Worm (Caenorhabditis elegans) whole organism, young adult: ENCODE data around the gene hpo-28.

Source experiments
- B0019.2 ChIP-seq: fragments of 200-800 bp; sonication (Bioruptor generic); conservative IDR thresholded peaks from 2 replicates; pipeline ENCODE4 v1.3.6; 2022; ENCODE audit warnings: missing genetic modification reagents, missing genetic modification characterization, missing compliant biosample characterization
- C06A6.2 ChIP-seq: fragments of 200-800 bp; sonication (Bioruptor generic); conservative IDR thresholded peaks from 2 replicates; pipeline ENCODE4 v1.3.6; 2022; ENCODE audit warnings: missing genetic modification characterization, missing compliant biosample characterization
- F22D6.2 ChIP-seq: sonication (generic microtip); optimal IDR thresholded peaks from 2 replicates; lab custom pipeline; 2016; ENCODE audit warnings: mild to moderate bottlenecking, missing genetic modification characterization, missing compliant biosample characterization
- F37B4.10 ChIP-seq: fragments of 200-800 bp; sonication (Bioruptor generic); IDR thresholded peaks from 2 replicates; pipeline ENCODE4 v1.3.6; 2022; ENCODE audit warnings: missing genetic modification characterization, missing compliant biosample characterization
- F49E8.2 ChIP-seq: sonication (generic microtip); optimal IDR thresholded peaks from 3 replicates; lab custom pipeline; 2017; ENCODE audit warnings: missing genetic modification characterization, mild to moderate bottlenecking, missing compliant biosample characterization, antibody characterized with exemption, moderate library complexity; ENCODE audit not compliant: insufficient read depth
- F52B5.7 ChIP-seq: sonication (generic microtip); optimal IDR thresholded peaks from 2 replicates; lab custom pipeline; 2016; ENCODE audit warnings: mild to moderate bottlenecking, missing genetic modification characterization, missing compliant biosample characterization
- F57C9.4 ChIP-seq: sonication (generic microtip); optimal IDR thresholded peaks from 2 replicates; lab custom pipeline; 2017; ENCODE audit warnings: mild to moderate bottlenecking, missing genetic modification characterization, missing compliant biosample characterization
- K12H6.12 ChIP-seq: fragments of 200-800 bp; sonication (Bioruptor generic); optimal IDR thresholded peaks from 2 replicates; lab custom pipeline; 2018; ENCODE audit warnings: mild to moderate bottlenecking, missing genetic modification characterization, missing compliant biosample characterization
- T26A5.8 ChIP-seq: sonication (generic microtip); optimal IDR thresholded peaks from 2 replicates; lab custom pipeline; 2016; ENCODE audit warnings: missing genetic modification characterization, missing compliant biosample characterization
- Y67H2A.10 ChIP-seq: fragments of 200-800 bp; sonication (Bioruptor generic); conservative IDR thresholded peaks from 2 replicates; pipeline ENCODE4 v1.3.6; 2022; ENCODE audit warnings: missing genetic modification reagents, missing genetic modification characterization, missing compliant biosample characterization
- Y79H2A.3 ChIP-seq: fragments of 200-800 bp; sonication (Bioruptor generic); conservative IDR thresholded peaks from 2 replicates; pipeline ENCODE4 v1.3.6; 2022; ENCODE audit warnings: missing genetic modification reagents, missing genetic modification characterization, missing compliant biosample characterization
- ama-1 ChIP-seq, 3 experiments: fragments of 150-350 bp in 1 of 3; sonication (generic microtip) in 2 of 3; optimal IDR thresholded peaks; 2 replicates each; lab custom pipeline; 2014 to 2018; ENCODE audit warnings: missing biosample characterization in 2 of 3, missing genetic modification characterization in 2 of 3, missing genetic modification reagents in 2 of 3
- aptf-2 ChIP-seq: fragments of 200-800 bp; sonication (Bioruptor generic); conservative IDR thresholded peaks from 2 replicates; pipeline ENCODE4 v1.3.6; 2022; ENCODE audit warnings: missing genetic modification reagents, missing genetic modification characterization, missing compliant biosample characterization
- aptf-3 ChIP-seq: fragments of 200-800 bp; sonication (Bioruptor generic); IDR thresholded peaks from 2 replicates; pipeline ENCODE4 v1.3.6; 2022; ENCODE audit warnings: missing genetic modification characterization, missing compliant biosample characterization
- athp-1 ChIP-seq: sonication (generic microtip); optimal IDR thresholded peaks from 2 replicates; lab custom pipeline; 2017; ENCODE audit warnings: mild to moderate bottlenecking, missing genetic modification characterization, missing compliant biosample characterization
- attf-6 ChIP-seq: fragments of 200-800 bp; sonication (Bioruptor generic); IDR thresholded peaks from 2 replicates; pipeline ENCODE4 v1.3.6; 2022; ENCODE audit warnings: missing genetic modification reagents, missing genetic modification characterization, missing compliant biosample characterization
- cebp-1 ChIP-seq, 2 experiments: fragments of 200-800 bp in 1 of 2; sonication (Bioruptor generic) in 1 of 2; sonication (generic microtip) in 1 of 2; IDR thresholded peaks in 1 of 2; optimal IDR thresholded peaks in 1 of 2; 2 replicates each; pipeline versions ENCODE4 v1.3.6 to Lab custom; 2017 to 2022; ENCODE audit warnings: missing compliant biosample characterization in 2 of 2, missing genetic modification characterization in 2 of 2, mild to moderate bottlenecking in 1 of 2, missing genetic modification reagents in 1 of 2, moderate library complexity in 1 of 2
- ceh-27 ChIP-seq: fragments of 200-800 bp; sonication (Bioruptor generic); optimal IDR thresholded peaks from 2 replicates; lab custom pipeline; 2018; ENCODE audit warnings: mild to moderate bottlenecking, missing genetic modification characterization, moderate library complexity, missing compliant biosample characterization
- ceh-79 ChIP-seq: sonication (generic microtip); optimal IDR thresholded peaks from 2 replicates; lab custom pipeline; 2017; ENCODE audit warnings: mild to moderate bottlenecking, missing genetic modification characterization, missing compliant biosample characterization
- ceh-91 ChIP-seq: fragments of 200-800 bp; sonication (Bioruptor generic); IDR thresholded peaks from 2 replicates; pipeline ENCODE4 v1.3.6; 2022; ENCODE audit warnings: missing genetic modification reagents, missing genetic modification characterization, missing compliant biosample characterization
- dox-1 ChIP-seq: fragments of 200-800 bp; sonication (Bioruptor generic); IDR thresholded peaks from 2 replicates; pipeline ENCODE4 v1.3.6; 2022; ENCODE audit warnings: missing genetic modification reagents, missing genetic modification characterization, missing compliant biosample characterization
- egl-18 ChIP-seq: fragments of 200-800 bp; sonication (Bioruptor generic); IDR thresholded peaks from 2 replicates; pipeline ENCODE4 v1.3.6; 2022; ENCODE audit warnings: missing genetic modification reagents, missing genetic modification characterization, missing compliant biosample characterization
- egl-44 ChIP-seq: fragments of 200-800 bp; sonication (Bioruptor generic); IDR thresholded peaks from 2 replicates; pipeline ENCODE4 v1.3.6; 2022; ENCODE audit warnings: missing genetic modification reagents, missing genetic modification characterization, missing compliant biosample characterization
- egrh-3 ChIP-seq: fragments of 200-800 bp; sonication (Bioruptor generic); IDR thresholded peaks from 2 replicates; pipeline ENCODE4 v1.3.6; 2022; ENCODE audit warnings: missing genetic modification reagents, missing genetic modification characterization, missing compliant biosample characterization
- ekl-4 ChIP-seq: fragments of 200-800 bp; sonication (Bioruptor generic); IDR thresholded peaks from 2 replicates; pipeline ENCODE4 v1.3.6; 2022; ENCODE audit warnings: missing genetic modification reagents, missing genetic modification characterization, missing compliant biosample characterization
- him-1 ChIP-seq: sonication (generic microtip); optimal IDR thresholded peaks from 2 replicates; lab custom pipeline; 2016; ENCODE audit warnings: missing genotype, missing genetic modification reagents, missing genetic modification characterization, missing compliant biosample characterization
- hlh-12 ChIP-seq: sonication (generic microtip); optimal IDR thresholded peaks from 2 replicates; lab custom pipeline; 2016; ENCODE audit warnings: missing genetic modification characterization, missing compliant biosample characterization
- hlh-26 ChIP-seq: fragments of 200-800 bp; sonication (Bioruptor generic); conservative IDR thresholded peaks from 2 replicates; pipeline ENCODE4 v1.3.6; 2022; ENCODE audit warnings: missing genetic modification reagents, missing genetic modification characterization, missing compliant biosample characterization
- let-526 ChIP-seq: fragments of 200-800 bp; sonication (Bioruptor generic); IDR thresholded peaks from 2 replicates; pipeline ENCODE4 v1.3.6; 2022; ENCODE audit warnings: missing genetic modification reagents, missing genetic modification characterization, missing compliant biosample characterization
- let-607 ChIP-seq, 2 experiments: fragments of 200-800 bp in 1 of 2; sonication (Bioruptor generic) in 1 of 2; sonication (generic microtip) in 1 of 2; optimal IDR thresholded peaks; 2 replicates each; lab custom pipeline; 2016 to 2018; ENCODE audit warnings: mild to moderate bottlenecking in 2 of 2, missing compliant biosample characterization in 2 of 2, missing genetic modification characterization in 2 of 2, moderate library complexity in 2 of 2, missing genotype in 1 of 2
- lin-54 ChIP-seq: fragments of 200-800 bp; sonication (Bioruptor generic); optimal IDR thresholded peaks from 2 replicates; lab custom pipeline; 2018; ENCODE audit warnings: mild to moderate bottlenecking, missing genetic modification characterization, missing compliant biosample characterization
- lsy-27 ChIP-seq: sonication (generic microtip); optimal IDR thresholded peaks from 2 replicates; lab custom pipeline; 2017; ENCODE audit warnings: missing genetic modification characterization, mild to moderate bottlenecking, missing compliant biosample characterization, antibody characterized with exemption, missing genotype, borderline replicate concordance; ENCODE audit not compliant: insufficient read depth
- madf-3 ChIP-seq: fragments of 200-800 bp; sonication (Bioruptor generic); IDR thresholded peaks from 2 replicates; pipeline ENCODE4 v1.3.6; 2022; ENCODE audit warnings: missing genetic modification reagents, missing genetic modification characterization, missing compliant biosample characterization
- madf-8 ChIP-seq: fragments of 200-800 bp; sonication (Bioruptor generic); conservative IDR thresholded peaks from 2 replicates; pipeline ENCODE4 v1.3.6; 2022; ENCODE audit warnings: missing genetic modification reagents, missing genetic modification characterization, missing compliant biosample characterization
- nhr-90 ChIP-seq: sonication (generic microtip); optimal IDR thresholded peaks from 2 replicates; lab custom pipeline; 2016; ENCODE audit warnings: missing genotype, mild to moderate bottlenecking, missing genetic modification characterization, missing compliant biosample characterization
- rpc-1 ChIP-seq, 2 experiments: fragments of 150-350 bp in 1 of 2; sonication (generic microtip) in 1 of 2; optimal IDR thresholded peaks; 2 replicates each; lab custom pipeline; 2014 to 2018; ENCODE audit warnings: missing biosample characterization in 1 of 2, missing genetic modification characterization in 1 of 2, missing genetic modification reagents in 1 of 2, missing genotype in 1 of 2
- sdz-38 ChIP-seq: sonication (generic microtip); optimal IDR thresholded peaks from 2 replicates; lab custom pipeline; 2016; ENCODE audit warnings: missing genotype, missing genetic modification characterization, missing compliant biosample characterization
- sea-2 ChIP-seq: fragments of 200-800 bp; sonication (Bioruptor generic); IDR thresholded peaks from 2 replicates; pipeline ENCODE4 v1.3.6; 2022; ENCODE audit warnings: missing genetic modification characterization, missing compliant biosample characterization
- snpc-1.1 ChIP-seq: sonication (generic microtip); optimal IDR thresholded peaks from 2 replicates; lab custom pipeline; 2017; ENCODE audit warnings: missing genetic modification characterization, mild to moderate bottlenecking, missing compliant biosample characterization, antibody characterized with exemption, moderate library complexity, missing genotype, missing genetic modification reagents; ENCODE audit not compliant: insufficient read depth
- snpc-3.4 ChIP-seq: sonication (generic microtip); optimal IDR thresholded peaks from 2 replicates; lab custom pipeline; 2017; ENCODE audit warnings: missing genetic modification characterization, mild to moderate bottlenecking, missing compliant biosample characterization, antibody characterized with exemption, moderate library complexity, missing genotype, missing genetic modification reagents
- snpc-4 ChIP-seq, 5 experiments: fragments of 150-350 bp in 1 of 5; sonication (generic microtip) in 4 of 5; optimal IDR thresholded peaks; 2 replicates each; lab custom pipeline; 2014 to 2018; ENCODE audit warnings: missing genetic modification characterization in 5 of 5, missing biosample characterization in 3 of 5, antibody characterized with exemption in 2 of 5, mild to moderate bottlenecking in 2 of 5, missing compliant biosample characterization in 2 of 5, missing genotype in 2 of 5, moderate library complexity in 2 of 5, missing genetic modification reagents in 1 of 5
- sptf-2 ChIP-seq: fragments of 200-800 bp; sonication (Bioruptor generic); optimal IDR thresholded peaks from 2 replicates; lab custom pipeline; 2018; ENCODE audit warnings: mild to moderate bottlenecking, missing genetic modification characterization, missing compliant biosample characterization
- unc-62 ChIP-seq: fragments of 150-350 bp; optimal IDR thresholded peaks from 2 replicates; lab custom pipeline; 2014; ENCODE audit warnings: missing biosample characterization, missing genetic modification reagents, missing genetic modification characterization
- zfh-2 ChIP-seq: fragments of 200-800 bp; sonication (Bioruptor generic); conservative IDR thresholded peaks from 2 replicates; pipeline ENCODE4 v1.3.6; 2022; ENCODE audit warnings: missing genetic modification reagents, missing genetic modification characterization, missing compliant biosample characterization
- ztf-18 ChIP-seq: sonication (generic microtip); optimal IDR thresholded peaks from 2 replicates; lab custom pipeline; 2016; ENCODE audit warnings: missing genotype, mild to moderate bottlenecking, missing genetic modification characterization, missing compliant biosample characterization
- ztf-28 ChIP-seq: fragments of 200-800 bp; sonication (Bioruptor generic); IDR thresholded peaks from 2 replicates; pipeline ENCODE4 v1.3.6; 2022; ENCODE audit warnings: missing genetic modification reagents, missing genetic modification characterization, missing compliant biosample characterization

hpo-28 gene

ce11 chrIII:5678935-5679334 lies 30.2 kb downstream of the hpo-28 start, which contains the start of the genes ska-3 and rps-12 (continued):
- peak; percentile 87 for TF ChIP-seq ceh-91 (GFP tag; lab: Robert Waterston, UW)
- peak; percentile 92 for TF ChIP-seq C06A6.2
- no peak for TF ChIP-seq zfh-2 (GFP tag; lab: Robert Waterston, UW)
- peak; percentile 26 for TF ChIP-seq nhr-90
- TF ChIP-seq let-526 (GFP tag; lab: Robert Waterston, UW) = peak; percentile 96
- peak; percentile 69 for TF ChIP-seq F22D6.2
- TF ChIP-seq T26A5.8 (tag; lab: Kevin White, UChicago) = no peak
- TF ChIP-seq ama-1 (optimal IDR thresholded peaks at IDR 0.05; lab: Kevin White, UChicago) = peak; percentile 7
- no peak for TF ChIP-seq ama-1 (GFP tag; optimal IDR thresholded peaks at IDR 0.05; lab: Kevin White, UChicago)
- peak; percentile 17 for TF ChIP-seq rpc-1 (optimal IDR thresholded peaks at IDR 0.05; lab: Kevin White, UChicago)
- TF ChIP-seq rpc-1 (tag; optimal IDR thresholded peaks at IDR 0.05; lab: Kevin White, UChicago) = peak; percentile 0
- peak; percentile 81 for TF ChIP-seq B0019.2
- TF ChIP-seq attf-6 (GFP tag; lab: Robert Waterston, UW) = no peak
- TF ChIP-seq lsy-27 (tag; lab: Kevin White, UChicago) = peak; percentile 19
- peak; percentile 96 for TF ChIP-seq madf-3 (GFP tag; lab: Robert Waterston, UW)
- TF ChIP-seq hlh-12 = no peak
- TF ChIP-seq lin-54 (GFP tag; lab: Kevin White, UChicago) = peak; percentile 98
- TF ChIP-seq snpc-1.1 (tag; lab: Kevin White, UChicago) = peak; percentile 78
- peak; percentile 84 for TF ChIP-seq him-1 (tag; lab: Kevin White, UChicago)
- TF ChIP-seq F57C9.4 (tag; lab: Kevin White, UChicago) = no peak
- TF ChIP-seq egl-18 (GFP tag; lab: Robert Waterston, UW) = peak; percentile 89
- peak; percentile 75 to 89 for TF ChIP-seq let-607 (tag; optimal IDR thresholded peaks at IDR 0.05; lab: Kevin White, UChicago)
- TF ChIP-seq ceh-79 (tag; lab: Kevin White, UChicago) = no peak
- peak; percentile 69 for TF ChIP-seq Y79H2A.3 (GFP tag; lab: Robert Waterston, UW)
- peak; percentile 42; the same call in 1 of the 2 replicates for TF ChIP-seq egrh-3 (GFP tag; lab: Robert Waterston, UW)
- TF ChIP-seq madf-8 (GFP tag; lab: Robert Waterston, UW) = peak; percentile 77
- TF ChIP-seq aptf-2 (GFP tag; lab: Robert Waterston, UW) = peak; percentile 74
- peak; percentile 79 for TF ChIP-seq ztf-18 (tag; lab: Kevin White, UChicago)
- TF ChIP-seq ztf-28 = peak; percentile 52; the same call in 1 of the 2 replicates
- no peak for TF ChIP-seq sea-2 (GFP tag; lab: Robert Waterston, UW)
- peak; percentile 96 for TF ChIP-seq ekl-4 (GFP tag; lab: Robert Waterston, UW)
- TF ChIP-seq F49E8.2 (tag; lab: Kevin White, UChicago) = peak; percentile 93
- peak; percentile 4 for TF ChIP-seq unc-62 (GFP tag; lab: Kevin White, UChicago)
- peak; percentile 78 for TF ChIP-seq snpc-4 (GFP tag; optimal IDR thresholded peaks at IDR 0.05; lab: Kevin White, UChicago)
- TF ChIP-seq snpc-4 (tag; optimal IDR thresholded peaks at IDR 0.05; lab: Kevin White, UChicago) = peak; percentile 77 to 88 (median 86)
- TF ChIP-seq athp-1 (tag; lab: Kevin White, UChicago) = peak; percentile 93
- peak; percentile 82 for TF ChIP-seq Y67H2A.10 (GFP tag; lab: Robert Waterston, UW)
- no peak for TF ChIP-seq hlh-26
- TF ChIP-seq dox-1 (GFP tag; lab: Robert Waterston, UW) = peak; percentile 97
- TF ChIP-seq K12H6.12 (tag; lab: Kevin White, UChicago) = peak; percentile 91
- TF ChIP-seq aptf-3 = no peak
- TF ChIP-seq snpc-3.4 = peak; percentile 93
- TF ChIP-seq ceh-27 = peak; percentile 94
- no peak for TF ChIP-seq sptf-2 (GFP tag; lab: Kevin White, UChicago)
- peak; percentile 66 for TF ChIP-seq F52B5.7 (tag; lab: Kevin White, UChicago)
- no peak for TF ChIP-seq F37B4.10
- TF ChIP-seq sdz-38 (tag; lab: Kevin White, UChicago) = no peak
- no peak for TF ChIP-seq egl-44 (GFP tag; lab: Robert Waterston, UW)
- peak; percentile 83 for TF ChIP-seq cebp-1 (GFP tag; IDR thresholded peaks at IDR 0.05; lab: Robert Waterston, UW)
- peak; percentile 94 for TF ChIP-seq cebp-1 (tag; optimal IDR thresholded peaks at IDR 0.05; lab: Kevin White, UChicago)
